Worm (Caenorhabditis elegans) whole organism, L3 larva: ENCODE data around the gene lsy-12.

Experiments
- ceh-28 ChIP-seq: fragments of 150-350 bp; optimal IDR thresholded peaks from 2 replicates; lab custom pipeline; 2014; ENCODE audit warnings: missing biosample characterization, missing genetic modification reagents, missing genetic modification characterization
- elt-1 ChIP-seq: fragments of 150-350 bp; optimal IDR thresholded peaks from 2 replicates; lab custom pipeline; 2014; ENCODE audit warnings: missing biosample characterization, missing genetic modification characterization
- elt-2 ChIP-seq: sonication (generic microtip); optimal IDR thresholded peaks from 2 replicates; lab custom pipeline; 2016; ENCODE audit warnings: missing genetic modification reagents, mild to moderate bottlenecking, missing genetic modification characterization, missing compliant biosample characterization
- nfya-1 ChIP-seq: sonication (generic microtip); optimal IDR thresholded peaks from 2 replicates; lab custom pipeline; 2017; ENCODE audit warnings: missing genetic modification characterization, mild to moderate bottlenecking, missing compliant biosample characterization, antibody characterized with exemption, moderate library complexity; ENCODE audit not compliant: insufficient read depth

DNA sequence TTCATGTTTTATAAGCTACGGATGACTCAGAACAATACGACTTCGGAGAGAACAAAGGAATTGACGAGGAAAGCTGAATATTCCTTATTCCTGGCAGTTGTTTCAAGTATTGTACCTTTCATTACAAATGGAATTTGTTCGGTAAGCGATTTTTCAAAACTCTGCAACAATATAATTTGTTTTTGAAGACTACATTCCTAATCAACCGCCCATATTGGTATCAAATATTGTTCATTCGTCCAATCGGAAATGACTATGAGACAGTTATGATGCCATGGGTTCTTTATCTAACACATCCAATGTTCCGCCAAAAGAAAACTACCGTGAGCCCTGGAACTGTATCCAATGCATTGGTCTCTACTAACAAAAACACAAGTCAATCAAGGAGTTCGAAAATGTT is 47.5 kb downstream of the lsy-12 start:
- no peak for TF ChIP-seq elt-1 (tag; lab: Kevin White, UChicago)
- no peak for TF ChIP-seq elt-2
- TF ChIP-seq nfya-1 (tag; lab: Kevin White, UChicago) = no peak
- no peak for TF ChIP-seq ceh-28
